Worm (Caenorhabditis elegans) whole organism, L1 larva: ENCODE data around the gene dvc-1.

Experiments used
- C16A3.4 ChIP-seq: fragments of 150-350 bp; optimal IDR thresholded peaks from 2 replicates; lab custom pipeline; 2014; ENCODE audit warnings: missing biosample characterization, missing genetic modification characterization
- C34B4.2 ChIP-seq: sonication (generic microtip); optimal IDR thresholded peaks from 2 replicates; lab custom pipeline; 2017; ENCODE audit warnings: mild to moderate bottlenecking, missing genetic modification characterization, missing compliant biosample characterization
- Y116A8C.19 ChIP-seq: sonication (generic microtip); optimal IDR thresholded peaks from 2 replicates; lab custom pipeline; 2016; ENCODE audit warnings: missing compliant biosample characterization, missing genetic modification characterization, borderline replicate concordance
- alr-1 ChIP-seq: fragments of 200-800 bp; sonication (Bioruptor generic); optimal IDR thresholded peaks from 2 replicates; lab custom pipeline; 2018; ENCODE audit warnings: borderline replicate concordance, mild to moderate bottlenecking, missing genetic modification characterization, missing compliant biosample characterization
- blmp-1 ChIP-seq: fragments of 150-350 bp; optimal IDR thresholded peaks from 2 replicates; lab custom pipeline; 2014; ENCODE audit warnings: missing biosample characterization, missing genetic modification characterization
- ceh-8 ChIP-seq: fragments of 200-800 bp; sonication (Bioruptor generic); optimal IDR thresholded peaks from 2 replicates; lab custom pipeline; 2018; ENCODE audit warnings: mild to moderate bottlenecking, missing genetic modification characterization, moderate library complexity, missing compliant biosample characterization
- ceh-82 ChIP-seq, 3 experiments: fragments of 150-350 bp in 1 of 3; sonication (generic microtip) in 2 of 3; optimal IDR thresholded peaks; 2 replicates each; lab custom pipeline; 2014 to 2017; ENCODE audit warnings: missing biosample characterization in 3 of 3, missing genetic modification characterization in 3 of 3
- ceh-90 ChIP-seq: sonication (generic microtip); optimal IDR thresholded peaks from 2 replicates; lab custom pipeline; 2016; ENCODE audit warnings: missing genetic modification characterization, missing compliant biosample characterization
- ces-1 ChIP-seq: fragments of 150-350 bp; optimal IDR thresholded peaks from 2 replicates; lab custom pipeline; 2014; ENCODE audit warnings: missing biosample characterization, missing genetic modification reagents, missing genetic modification characterization
- dpl-1 ChIP-seq, 3 experiments: fragments of 150-350 bp in 2 of 3; sonication (generic microtip) in 1 of 3; optimal IDR thresholded peaks; 2 replicates each; lab custom pipeline; 2014 to 2017; ENCODE audit warnings: missing biosample characterization in 3 of 3, missing genetic modification characterization in 3 of 3, missing genetic modification reagents in 3 of 3
- dsc-1 ChIP-seq: sonication (generic microtip); optimal IDR thresholded peaks from 2 replicates; lab custom pipeline; 2016; ENCODE audit warnings: mild to moderate bottlenecking, missing genetic modification characterization, missing compliant biosample characterization
- efl-1 ChIP-seq, 4 experiments: fragments of 150-350 bp; optimal IDR thresholded peaks in 3 of 4; peaks in 1 of 4; 1 replicate in 1 of 4; 2 replicates in 3 of 4; lab custom pipeline; 2014; ENCODE audit warnings: missing biosample characterization in 2 of 4, missing genetic modification characterization in 2 of 4, missing genetic modification reagents in 2 of 4
- egl-27 ChIP-seq, 2 experiments: fragments of 150-350 bp in 1 of 2; sonication (generic microtip); optimal IDR thresholded peaks; 3 replicates each; lab custom pipeline; 2017 to 2018; ENCODE audit warnings: missing biosample characterization in 2 of 2, missing genetic modification characterization in 2 of 2, missing genetic modification reagents in 2 of 2
- elt-2 ChIP-seq: sonication (generic microtip); optimal IDR thresholded peaks from 2 replicates; lab custom pipeline; 2016; ENCODE audit warnings: missing genetic modification characterization, mild to moderate bottlenecking, inconsistent platforms, missing compliant biosample characterization, missing genetic modification reagents
- elt-3 ChIP-seq, 6 experiments: fragments of 150-350 bp in 1 of 6; sonication (generic microtip); optimal IDR thresholded peaks; 2 replicates each; lab custom pipeline; 2017 to 2018; ENCODE audit warnings: missing biosample characterization in 6 of 6, missing genetic modification characterization in 6 of 6, inconsistent platforms in 1 of 6
- fkh-8 ChIP-seq: sonication (generic microtip); optimal IDR thresholded peaks from 2 replicates; lab custom pipeline; 2016; ENCODE audit warnings: mild to moderate bottlenecking, missing genetic modification characterization, missing compliant biosample characterization
- fos-1 ChIP-seq: fragments of 150-350 bp; optimal IDR thresholded peaks from 2 replicates; lab custom pipeline; 2014; ENCODE audit warnings: missing biosample characterization, missing genetic modification characterization
- grh-1 ChIP-seq: fragments of 200-800 bp; sonication (Bioruptor generic); IDR thresholded peaks from 2 replicates; pipeline ENCODE4 v1.3.6; 2022; ENCODE audit warnings: missing genetic modification reagents, missing genetic modification characterization, missing compliant biosample characterization
- hlh-17 ChIP-seq: fragments of 200-800 bp; sonication (Bioruptor generic); optimal IDR thresholded peaks from 2 replicates; lab custom pipeline; 2018; ENCODE audit warnings: missing genetic modification characterization, mild to moderate bottlenecking, missing compliant biosample characterization, moderate library complexity, borderline replicate concordance
- hpl-2 ChIP-seq: fragments of 150-350 bp; optimal IDR thresholded peaks from 2 replicates; lab custom pipeline; 2014; ENCODE audit warnings: missing biosample characterization, missing genetic modification reagents, missing genetic modification characterization
- lin-14 ChIP-seq: fragments of 200-800 bp; sonication (Bioruptor generic); optimal IDR thresholded peaks from 2 replicates; lab custom pipeline; 2018; ENCODE audit warnings: mild to moderate bottlenecking, missing genetic modification characterization, moderate library complexity, missing compliant biosample characterization
- mab-9 ChIP-seq: fragments of 200-800 bp; sonication (Bioruptor generic); IDR thresholded peaks from 2 replicates; pipeline ENCODE4 v1.3.6; 2022; ENCODE audit warnings: missing genetic modification reagents, missing genetic modification characterization, missing compliant biosample characterization
- mdl-1 ChIP-seq, 2 experiments: fragments of 150-350 bp; optimal IDR thresholded peaks; 2 replicates each; lab custom pipeline; 2014 to 2017; ENCODE audit warnings: missing biosample characterization in 2 of 2, missing genetic modification characterization in 2 of 2, inconsistent platforms in 1 of 2
- nhr-19 ChIP-seq: fragments of 200-800 bp; sonication (Bioruptor generic); conservative IDR thresholded peaks from 2 replicates; pipeline ENCODE4 v1.3.6; 2022; ENCODE audit warnings: missing genetic modification characterization, missing compliant biosample characterization
- nhr-20 ChIP-seq: sonication (generic microtip); optimal IDR thresholded peaks from 2 replicates; lab custom pipeline; 2016; ENCODE audit warnings: mild to moderate bottlenecking, missing genetic modification characterization, missing compliant biosample characterization
- nhr-237 ChIP-seq: fragments of 150-350 bp; optimal IDR thresholded peaks from 2 replicates; lab custom pipeline; 2014; ENCODE audit warnings: missing biosample characterization, missing genetic modification characterization
- nhr-28 ChIP-seq: fragments of 150-350 bp; optimal IDR thresholded peaks from 2 replicates; lab custom pipeline; 2014; ENCODE audit warnings: missing biosample characterization, missing genetic modification characterization
- nhr-71 ChIP-seq: sonication (generic microtip); optimal IDR thresholded peaks from 2 replicates; lab custom pipeline; 2016; ENCODE audit warnings: mild to moderate bottlenecking, missing genetic modification characterization, moderate library complexity, missing compliant biosample characterization
- nhr-76 ChIP-seq: sonication (generic microtip); optimal IDR thresholded peaks from 2 replicates; lab custom pipeline; 2017; ENCODE audit warnings: missing biosample characterization, missing genetic modification characterization
- nhr-84 ChIP-seq: sonication (generic microtip); optimal IDR thresholded peaks from 2 replicates; lab custom pipeline; 2017; ENCODE audit warnings: missing biosample characterization, missing genetic modification characterization
- nhr-85 ChIP-seq: sonication (generic microtip); peaks from one replicate; lab custom pipeline; 2016; ENCODE audit warnings: missing genetic modification characterization, inconsistent platforms, missing compliant biosample characterization
- nhr-90 ChIP-seq: sonication (generic microtip); optimal IDR thresholded peaks from 2 replicates; lab custom pipeline; 2016; ENCODE audit warnings: mild to moderate bottlenecking, missing genetic modification characterization, missing compliant biosample characterization; ENCODE audit not compliant: poor library complexity
- pag-3 ChIP-seq: sonication (generic microtip); optimal IDR thresholded peaks from 2 replicates; lab custom pipeline; 2017; ENCODE audit warnings: missing genetic modification characterization, mild to moderate bottlenecking, missing compliant biosample characterization, antibody characterized with exemption, borderline replicate concordance; ENCODE audit not compliant: insufficient read depth
- pqm-1 ChIP-seq: sonication (generic microtip); optimal IDR thresholded peaks from 3 replicates; lab custom pipeline; 2017; ENCODE audit warnings: missing biosample characterization, missing genetic modification characterization
- snpc-4 ChIP-seq: fragments of 150-350 bp; optimal IDR thresholded peaks from 2 replicates; lab custom pipeline; 2014; ENCODE audit warnings: missing biosample characterization, missing genetic modification characterization
- snu-23 ChIP-seq: sonication (generic microtip); optimal IDR thresholded peaks from 2 replicates; lab custom pipeline; 2016; ENCODE audit warnings: missing genetic modification characterization, missing compliant biosample characterization
- sox-4 ChIP-seq: sonication (generic microtip); optimal IDR thresholded peaks from 2 replicates; lab custom pipeline; 2016; ENCODE audit warnings: missing genetic modification characterization, missing compliant biosample characterization
- sptf-1 ChIP-seq: fragments of 150-350 bp; optimal IDR thresholded peaks from 2 replicates; lab custom pipeline; 2014; ENCODE audit warnings: missing biosample characterization, missing genetic modification characterization
- swsn-7 ChIP-seq: sonication (generic microtip); optimal IDR thresholded peaks from 2 replicates; lab custom pipeline; 2016; ENCODE audit warnings: missing genetic modification characterization, missing compliant biosample characterization
- unc-62 ChIP-seq: fragments of 150-350 bp; optimal IDR thresholded peaks from 2 replicates; lab custom pipeline; 2014; ENCODE audit warnings: missing biosample characterization, missing genetic modification reagents, missing genetic modification characterization
- unc-86 ChIP-seq: sonication (generic microtip); optimal IDR thresholded peaks from 2 replicates; lab custom pipeline; 2016; ENCODE audit warnings: missing genetic modification characterization, missing compliant biosample characterization
- unc-98 ChIP-seq: fragments of 200-800 bp; sonication (Bioruptor generic); IDR thresholded peaks from 2 replicates; pipeline ENCODE4 v1.3.6; 2022; ENCODE audit warnings: missing genetic modification characterization, missing compliant biosample characterization
- vab-15 ChIP-seq: sonication (generic microtip); optimal IDR thresholded peaks from 2 replicates; lab custom pipeline; 2017; ENCODE audit warnings: missing genotype, mild to moderate bottlenecking, missing genetic modification characterization, missing compliant biosample characterization

dvc-1 gene

DNA sequence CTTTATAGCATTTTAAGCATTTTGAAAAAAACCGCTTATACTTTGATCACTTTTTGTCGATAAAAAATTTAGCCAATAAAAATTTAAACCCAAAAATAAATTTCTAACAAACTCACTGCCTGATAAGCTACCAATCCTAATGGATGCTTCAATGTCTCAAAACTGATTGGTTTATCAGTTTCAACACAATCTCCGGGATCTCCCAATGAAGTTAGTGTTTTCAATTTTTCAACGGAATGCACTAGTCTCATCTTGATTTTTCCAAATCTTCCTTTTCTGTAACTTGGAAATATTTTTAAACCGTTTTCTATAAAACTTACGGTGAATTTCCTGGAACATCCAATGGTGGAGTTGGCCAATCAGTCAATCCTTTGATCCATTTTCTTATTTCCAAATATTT lies 15.4 kb downstream of the dvc-1 start:
- TF ChIP-seq sox-4 (tag; lab: Kevin White, UChicago) (no peak), hpl-2 (GFP tag; lab: Kevin White, UChicago) (no peak)

DNA sequence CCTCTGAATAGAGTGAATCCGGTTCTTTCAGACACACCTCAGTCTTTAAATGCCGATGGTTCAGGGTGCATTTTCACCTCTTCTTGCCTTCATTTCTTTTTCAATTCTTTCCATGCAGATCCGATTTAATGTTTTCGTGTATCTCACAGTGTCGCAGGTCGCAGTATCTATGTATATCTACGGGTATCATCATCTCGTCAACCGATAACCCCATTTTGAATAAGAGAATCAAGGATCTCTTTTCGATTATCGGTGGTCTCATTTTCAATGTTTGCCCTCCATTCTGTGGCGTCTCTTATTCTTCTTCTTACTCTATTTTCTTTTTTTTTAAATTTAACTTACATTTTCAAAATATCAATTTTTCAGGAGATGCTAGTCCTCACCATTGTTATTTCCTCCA lies 18.2 kb downstream of the dvc-1 start, which contains the start of gene T19B10.2:
T19B10.2 (plus strand) TSS at position 367 of the 400 bp plus-strand sequence.
- peak in 1 of 6 experiments; percentile 15 for TF ChIP-seq elt-3 (tag; optimal IDR thresholded peaks at IDR 0.05; lab: Kevin White, UChicago)
- no peak for TF ChIP-seq nhr-76 (tag; lab: Kevin White, UChicago)
- peak; percentile 84 for TF ChIP-seq blmp-1 (tag; lab: Kevin White, UChicago)

ce11 chrV:11220415-11220814 lies 18.7 kb downstream of the dvc-1 start:
- TF ChIP-seq elt-3 (tag; optimal IDR thresholded peaks at IDR 0.05; lab: Kevin White, UChicago): peak in 2 of 6 experiments; percentile 44 to 83
- TF ChIP-seq alr-1 (tag; lab: Kevin White, UChicago): no peak

DNA sequence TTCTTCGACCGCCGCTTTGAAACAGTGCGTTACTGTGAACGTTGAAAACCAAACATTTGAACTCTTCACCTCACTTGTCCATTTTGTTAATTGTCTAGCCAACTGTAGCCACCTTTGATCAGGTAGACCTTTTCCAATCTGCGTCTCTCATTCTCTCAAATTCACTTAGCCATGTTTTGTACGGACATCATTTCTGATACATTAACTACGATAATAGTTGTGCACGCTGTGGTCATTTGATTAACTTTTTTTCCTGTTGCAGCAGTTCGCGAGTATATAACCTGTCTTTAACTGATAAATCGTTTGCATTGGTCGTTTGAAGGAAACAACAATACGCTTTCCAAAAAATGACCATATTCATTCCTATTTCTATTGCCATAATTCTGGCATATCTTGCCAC lies 21.7 kb downstream of the dvc-1 start, which contains the start of gene cyp-29A2:
cyp-29A2 (plus strand) TSS at position 190 of the 400 bp plus-strand sequence.
- TF ChIP-seq C16A3.4 (tag; lab: Kevin White, UChicago): no peak
- TF ChIP-seq fkh-8 (tag; lab: Kevin White, UChicago): no peak
- no peak for TF ChIP-seq ceh-8
- TF ChIP-seq efl-1 (optimal IDR thresholded peaks at IDR 0.05; lab: Kevin White, UChicago): no peak
- no peak for TF ChIP-seq efl-1 (GFP tag; optimal IDR thresholded peaks at IDR 0.05 in 1 of 2; lab: Kevin White, UChicago)
- no peak for TF ChIP-seq mab-9 (GFP tag; lab: Robert Waterston, UW)
- TF ChIP-seq nhr-84: no peak
- no peak for TF ChIP-seq nhr-28 (tag; lab: Kevin White, UChicago)
- TF ChIP-seq mdl-1 (tag; optimal IDR thresholded peaks at IDR 0.05; lab: Kevin White, UChicago): no peak
- TF ChIP-seq nhr-85: peak; percentile 8
- TF ChIP-seq sptf-1: no peak
- no peak for TF ChIP-seq ceh-82 (tag; optimal IDR thresholded peaks at IDR 0.05; lab: Kevin White, UChicago)
- no peak for TF ChIP-seq ces-1
- peak; percentile 52 for TF ChIP-seq nhr-20
- no peak for TF ChIP-seq pag-3 (tag; lab: Kevin White, UChicago)
- TF ChIP-seq blmp-1 (tag; lab: Kevin White, UChicago): peak; percentile 7
- peak; percentile 22 for TF ChIP-seq nhr-71 (tag; lab: Kevin White, UChicago)
- no peak for TF ChIP-seq pqm-1
- no peak for TF ChIP-seq egl-27 (tag; optimal IDR thresholded peaks at IDR 0.05; lab: Kevin White, UChicago)
- TF ChIP-seq nhr-237 (tag; lab: Kevin White, UChicago): no peak
- no peak for TF ChIP-seq fos-1 (tag; lab: Kevin White, UChicago)
- TF ChIP-seq lin-14 (GFP tag; lab: Kevin White, UChicago): peak; percentile 11
- no peak for TF ChIP-seq swsn-7 (tag; lab: Kevin White, UChicago)
- TF ChIP-seq elt-3 (tag; optimal IDR thresholded peaks at IDR 0.05; lab: Kevin White, UChicago): peak in 1 of 6 experiments; percentile 16
- no peak for TF ChIP-seq dpl-1 (GFP tag; optimal IDR thresholded peaks at IDR 0.05; lab: Kevin White, UChicago)
- no peak for TF ChIP-seq C34B4.2 (tag; lab: Kevin White, UChicago)
- peak; percentile 17 for TF ChIP-seq elt-2 (tag; lab: Kevin White, UChicago)
- TF ChIP-seq nhr-90 (tag; lab: Kevin White, UChicago): no peak
- TF ChIP-seq hpl-2 (GFP tag; lab: Kevin White, UChicago): no peak
- peak; percentile 17 for TF ChIP-seq snu-23 (GFP tag; lab: Kevin White, UChicago)
- TF ChIP-seq dsc-1: no peak

DNA sequence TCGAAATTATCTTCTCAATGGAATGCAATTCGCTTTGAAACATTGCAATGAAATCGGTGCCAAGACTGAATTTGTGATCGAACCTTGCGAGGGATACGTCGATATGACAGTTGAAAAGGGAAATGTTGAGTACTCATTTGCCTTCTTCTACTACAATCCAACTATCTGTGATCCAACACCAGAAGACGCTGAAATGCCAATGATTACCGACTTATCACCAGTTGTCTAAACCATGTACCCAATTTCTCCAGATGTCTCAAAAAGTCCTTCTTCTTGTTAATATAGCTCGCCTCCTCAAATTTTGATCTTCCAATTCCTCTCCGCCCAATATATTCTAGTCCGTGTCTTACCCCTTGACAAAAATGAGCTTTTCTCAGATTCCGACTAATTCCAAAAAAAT lies 23.0 kb downstream of the dvc-1 start:
- TF ChIP-seq hlh-17 (GFP tag; lab: Kevin White, UChicago): no peak
- no peak for TF ChIP-seq unc-98 (GFP tag; lab: Robert Waterston, UW)
- no peak for TF ChIP-seq ceh-90 (tag; lab: Kevin White, UChicago)
- no peak for TF ChIP-seq mdl-1 (tag; optimal IDR thresholded peaks at IDR 0.05; lab: Kevin White, UChicago)
- no peak for TF ChIP-seq nhr-85
- no peak for TF ChIP-seq vab-15 (tag; lab: Kevin White, UChicago)
- no peak for TF ChIP-seq unc-86 (tag; lab: Kevin White, UChicago)
- TF ChIP-seq snu-23 (GFP tag; lab: Kevin White, UChicago): no peak
- TF ChIP-seq ceh-82 (tag; optimal IDR thresholded peaks at IDR 0.05; lab: Kevin White, UChicago): no peak
- TF ChIP-seq nhr-237 (tag; lab: Kevin White, UChicago): no peak
- TF ChIP-seq unc-62 (GFP tag; lab: Kevin White, UChicago): no peak
- no peak for TF ChIP-seq snpc-4
- TF ChIP-seq lin-14 (GFP tag; lab: Kevin White, UChicago): no peak
- TF ChIP-seq nhr-19 (GFP tag; lab: Robert Waterston, UW): no peak
- TF ChIP-seq ceh-8: no peak
- no peak for TF ChIP-seq Y116A8C.19
- TF ChIP-seq C16A3.4 (tag; lab: Kevin White, UChicago): no peak
- TF ChIP-seq grh-1 (GFP tag; lab: Robert Waterston, UW): no peak
- no peak for TF ChIP-seq swsn-7 (tag; lab: Kevin White, UChicago)
